Worm (Caenorhabditis elegans) whole organism, L4/young adult: Measurements from ENCODE around the gene F10D7.4.

Experiments
- W03F9.2 ChIP-seq: fragments of 150-350 bp; optimal IDR thresholded peaks from 2 replicates; lab custom pipeline; 2014; ENCODE audit warnings: missing biosample characterization, missing genetic modification characterization
- dao-5 ChIP-seq: sonication (generic microtip); optimal IDR thresholded peaks from 2 replicates; lab custom pipeline; 2016; ENCODE audit warnings: missing genotype, missing genetic modification characterization, moderate library complexity, missing compliant biosample characterization
- him-1 ChIP-seq: sonication (generic microtip); optimal IDR thresholded peaks from 2 replicates; lab custom pipeline; 2016; ENCODE audit warnings: missing genotype, missing genetic modification reagents, missing genetic modification characterization, missing compliant biosample characterization

DNA sequence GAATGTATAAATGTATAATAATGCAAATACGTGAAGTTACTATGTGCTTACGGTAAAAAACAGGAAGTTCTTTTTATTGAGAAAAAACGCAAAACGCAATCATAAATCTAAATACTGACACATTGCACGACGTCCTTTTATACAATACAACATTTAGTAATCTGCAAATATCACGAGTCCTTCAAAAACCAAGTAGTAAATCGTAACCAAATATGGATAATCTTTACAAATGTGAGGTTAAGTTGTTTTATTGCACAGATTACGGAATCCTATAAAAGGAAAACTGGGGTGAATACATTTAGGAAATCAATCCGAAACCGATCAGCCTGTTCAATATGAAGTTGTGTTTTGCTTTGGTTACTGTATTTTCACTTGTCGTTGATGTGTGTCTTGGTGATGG lies 16.4 kb upstream of the F10D7.4 start, which contains the start of gene F11C7.7:
- TF ChIP-seq him-1 (tag; lab: Kevin White, UChicago): no peak
- no peak for TF ChIP-seq W03F9.2 (tag; lab: Kevin White, UChicago)
- TF ChIP-seq dao-5: no peak
